Worm (Caenorhabditis elegans) whole organism, late embryonic: Measurements from ENCODE around the gene sumv-1.

Source experiments
- C08G9.2 ChIP-seq: sonication (generic microtip); optimal IDR thresholded peaks from 2 replicates; lab custom pipeline; 2016; ENCODE audit warnings: mild to moderate bottlenecking, missing genetic modification characterization, moderate library complexity, missing compliant biosample characterization
- F13H6.1 ChIP-seq: sonication (generic microtip); optimal IDR thresholded peaks from 2 replicates; lab custom pipeline; 2016; ENCODE audit warnings: missing genetic modification characterization, missing compliant biosample characterization
- K09A11.1 ChIP-seq: sonication (generic microtip); optimal IDR thresholded peaks from 2 replicates; lab custom pipeline; 2017; ENCODE audit warnings: antibody characterized with exemption, mild to moderate bottlenecking, missing genetic modification characterization, missing compliant biosample characterization; ENCODE audit not compliant: insufficient read depth
- T23F11.4 ChIP-seq: fragments of 200-800 bp; sonication (Bioruptor generic); optimal IDR thresholded peaks from 2 replicates; lab custom pipeline; 2018; ENCODE audit warnings: mild to moderate bottlenecking, missing genetic modification characterization, missing compliant biosample characterization
- Y22D7AL.16 ChIP-seq: sonication (generic microtip); optimal IDR thresholded peaks from 2 replicates; lab custom pipeline; 2016; ENCODE audit warnings: missing genetic modification characterization, missing compliant biosample characterization
- ama-1 ChIP-seq: fragments of 150-350 bp; optimal IDR thresholded peaks from 2 replicates; lab custom pipeline; 2014
- ceh-18 ChIP-seq: sonication (generic microtip); optimal IDR thresholded peaks from 2 replicates; lab custom pipeline; 2016; ENCODE audit warnings: missing genetic modification characterization, missing compliant biosample characterization
- ceh-19 ChIP-seq: fragments of 200-800 bp; sonication (Bioruptor generic); optimal IDR thresholded peaks from 2 replicates; lab custom pipeline; 2018; ENCODE audit warnings: mild to moderate bottlenecking, missing genetic modification characterization, missing compliant biosample characterization
- ceh-2 ChIP-seq: sonication (generic microtip); optimal IDR thresholded peaks from 2 replicates; lab custom pipeline; 2016; ENCODE audit warnings: missing genotype, missing genetic modification characterization, missing compliant biosample characterization
- ceh-22 ChIP-seq: sonication (generic microtip); optimal IDR thresholded peaks from 2 replicates; lab custom pipeline; 2017; ENCODE audit warnings: missing biosample characterization, missing genetic modification characterization
- ceh-24 ChIP-seq: sonication (generic microtip); optimal IDR thresholded peaks from 2 replicates; lab custom pipeline; 2016; ENCODE audit warnings: mild to moderate bottlenecking, missing genetic modification characterization, missing compliant biosample characterization
- ceh-30 ChIP-seq: fragments of 150-350 bp; optimal IDR thresholded peaks from 2 replicates; lab custom pipeline; 2014; ENCODE audit warnings: missing biosample characterization, missing genetic modification characterization
- ceh-31 ChIP-seq: sonication (generic microtip); optimal IDR thresholded peaks from 2 replicates; lab custom pipeline; 2016; ENCODE audit warnings: missing genetic modification characterization, missing compliant biosample characterization
- ceh-48 ChIP-seq: sonication (generic microtip); optimal IDR thresholded peaks from 2 replicates; lab custom pipeline; 2016; ENCODE audit warnings: missing genetic modification characterization, inconsistent platforms, missing compliant biosample characterization
- ceh-6 ChIP-seq: fragments of 200-800 bp; sonication (Bioruptor generic); optimal IDR thresholded peaks from 2 replicates; lab custom pipeline; 2018; ENCODE audit warnings: mild to moderate bottlenecking, missing genetic modification characterization, missing compliant biosample characterization
- ceh-9 ChIP-seq: sonication (generic microtip); optimal IDR thresholded peaks from 2 replicates; lab custom pipeline; 2016; ENCODE audit warnings: mild to moderate bottlenecking, missing genetic modification characterization, inconsistent platforms, missing compliant biosample characterization
- che-1 ChIP-seq: sonication (generic microtip); optimal IDR thresholded peaks from 2 replicates; lab custom pipeline; 2016; ENCODE audit warnings: mild to moderate bottlenecking, missing genetic modification characterization, missing compliant biosample characterization
- elt-2 ChIP-seq: sonication (generic microtip); optimal IDR thresholded peaks from 2 replicates; lab custom pipeline; 2016; ENCODE audit warnings: missing genetic modification reagents, missing genetic modification characterization, missing compliant biosample characterization
- elt-4 ChIP-seq: sonication (generic microtip); optimal IDR thresholded peaks from 2 replicates; lab custom pipeline; 2016; ENCODE audit warnings: missing genetic modification characterization, missing compliant biosample characterization
- ets-4 ChIP-seq: sonication (generic microtip); optimal IDR thresholded peaks from 2 replicates; lab custom pipeline; 2016; ENCODE audit warnings: missing genetic modification characterization, missing compliant biosample characterization
- eyg-1 ChIP-seq: sonication (generic microtip); optimal IDR thresholded peaks from 2 replicates; lab custom pipeline; 2016; ENCODE audit warnings: missing genotype, missing genetic modification characterization, missing compliant biosample characterization
- fax-1 ChIP-seq: sonication (generic microtip); optimal IDR thresholded peaks from 2 replicates; lab custom pipeline; 2016; ENCODE audit warnings: missing genotype, missing genetic modification characterization, missing compliant biosample characterization
- fkh-10 ChIP-seq: fragments of 150-350 bp; optimal IDR thresholded peaks from 2 replicates; lab custom pipeline; 2014; ENCODE audit warnings: missing biosample characterization, missing genetic modification reagents, missing genetic modification characterization
- fkh-6 ChIP-seq: sonication (generic microtip); optimal IDR thresholded peaks from 2 replicates; lab custom pipeline; 2016; ENCODE audit warnings: missing genetic modification characterization, missing compliant biosample characterization
- gmeb-2 ChIP-seq: sonication (generic microtip); optimal IDR thresholded peaks from 2 replicates; lab custom pipeline; 2016; ENCODE audit warnings: missing genetic modification characterization, inconsistent platforms, missing compliant biosample characterization
- hlh-15 ChIP-seq: sonication (generic microtip); optimal IDR thresholded peaks from 2 replicates; lab custom pipeline; 2016; ENCODE audit warnings: missing genetic modification characterization, missing compliant biosample characterization
- hlh-30 ChIP-seq: sonication (generic microtip); optimal IDR thresholded peaks from 2 replicates; lab custom pipeline; 2017; ENCODE audit warnings: antibody characterized with exemption, missing genetic modification characterization, missing compliant biosample characterization; ENCODE audit not compliant: insufficient read depth
- hlh-6 ChIP-seq: sonication (generic microtip); optimal IDR thresholded peaks from 2 replicates; lab custom pipeline; 2016; ENCODE audit warnings: missing genotype, missing genetic modification characterization, missing compliant biosample characterization
- hlh-8 ChIP-seq: sonication (generic microtip); optimal IDR thresholded peaks from 2 replicates; lab custom pipeline; 2016; ENCODE audit warnings: missing genotype, missing genetic modification characterization, missing compliant biosample characterization
- lim-6 ChIP-seq: sonication (generic microtip); optimal IDR thresholded peaks from 2 replicates; lab custom pipeline; 2016; ENCODE audit warnings: missing genetic modification characterization, missing compliant biosample characterization
- lin-11 ChIP-seq: fragments of 200-800 bp; sonication (Bioruptor generic); optimal IDR thresholded peaks from 2 replicates; lab custom pipeline; 2018; ENCODE audit warnings: mild to moderate bottlenecking, missing genetic modification characterization, missing compliant biosample characterization
- madf-2 ChIP-seq: sonication (generic microtip); optimal IDR thresholded peaks from 2 replicates; lab custom pipeline; 2017; ENCODE audit warnings: missing genetic modification characterization, missing compliant biosample characterization
- mec-3 ChIP-seq: sonication (generic microtip); optimal IDR thresholded peaks from 2 replicates; lab custom pipeline; 2016; ENCODE audit warnings: borderline replicate concordance, missing genetic modification characterization, missing compliant biosample characterization
- nhr-232 ChIP-seq: sonication (generic microtip); optimal IDR thresholded peaks from 2 replicates; lab custom pipeline; 2016; ENCODE audit warnings: missing genetic modification characterization, missing compliant biosample characterization
- pha-2 ChIP-seq: sonication (generic microtip); optimal IDR thresholded peaks from 2 replicates; lab custom pipeline; 2017; ENCODE audit warnings: mild to moderate bottlenecking, missing genetic modification characterization, missing compliant biosample characterization
- pqm-1 ChIP-seq: sonication (generic microtip); optimal IDR thresholded peaks from 2 replicates; lab custom pipeline; 2016; ENCODE audit warnings: missing genetic modification characterization, missing compliant biosample characterization
- pros-1 ChIP-seq: fragments of 150-350 bp; optimal IDR thresholded peaks from 2 replicates; lab custom pipeline; 2014; ENCODE audit warnings: missing biosample characterization, missing genetic modification reagents, missing genetic modification characterization
- rnt-1 ChIP-seq: sonication (generic microtip); optimal IDR thresholded peaks from 2 replicates; lab custom pipeline; 2016; ENCODE audit warnings: missing genetic modification characterization, missing compliant biosample characterization
- sox-2 ChIP-seq: fragments of 200-800 bp; sonication (Bioruptor generic); IDR thresholded peaks from 2 replicates; pipeline ENCODE4 v1.3.6; 2022; ENCODE audit warnings: missing genetic modification reagents, missing genetic modification characterization, missing compliant biosample characterization
- sox-4 ChIP-seq: sonication (generic microtip); optimal IDR thresholded peaks from 2 replicates; lab custom pipeline; 2017; ENCODE audit warnings: mild to moderate bottlenecking, missing genetic modification characterization, inconsistent platforms, missing compliant biosample characterization
- tbx-2 ChIP-seq: sonication (generic microtip); optimal IDR thresholded peaks from 2 replicates; lab custom pipeline; 2016; ENCODE audit warnings: missing genetic modification characterization, missing compliant biosample characterization
- tbx-7 ChIP-seq: sonication (generic microtip); optimal IDR thresholded peaks from 2 replicates; lab custom pipeline; 2016; ENCODE audit warnings: missing genotype, missing genetic modification characterization, missing compliant biosample characterization
- ttx-3 ChIP-seq: sonication (generic microtip); optimal IDR thresholded peaks from 2 replicates; lab custom pipeline; 2016; ENCODE audit warnings: missing genetic modification reagents, missing genetic modification characterization, missing compliant biosample characterization
- unc-42 ChIP-seq: sonication (generic microtip); optimal IDR thresholded peaks from 2 replicates; lab custom pipeline; 2016; ENCODE audit warnings: missing genotype, missing genetic modification characterization, missing compliant biosample characterization
- unc-55 ChIP-seq: sonication (generic microtip); optimal IDR thresholded peaks from 2 replicates; lab custom pipeline; 2017; ENCODE audit warnings: missing biosample characterization, missing genetic modification reagents, missing genetic modification characterization
- zip-5 ChIP-seq: sonication (generic microtip); optimal IDR thresholded peaks from 2 replicates; lab custom pipeline; 2016; ENCODE audit warnings: missing genetic modification characterization, missing compliant biosample characterization

sumv-1 gene

ce11 chrIII:5273396-5273857, 19.4 kb upstream of the sumv-1 start, which contains the start of gene ztf-8:
TSS of gene ztf-8 (minus strand) at chrIII:5273471.
- TF ChIP-seq lim-6 (tag; lab: Kevin White, UChicago) (no peak), hlh-6 (tag; lab: Kevin White, UChicago) (no peak), ets-4 (tag; lab: Kevin White, UChicago) (no peak), T23F11.4 (GFP tag; lab: Kevin White, UChicago) (no peak), ceh-19 (GFP tag; lab: Kevin White, UChicago) (no peak), che-1 (tag; lab: Kevin White, UChicago) (no peak), sox-4 (tag; lab: Kevin White, UChicago) (no peak), unc-42 (tag; lab: Kevin White, UChicago) (no peak), ceh-24 (tag; lab: Kevin White, UChicago) (no peak), zip-5 (no peak), ceh-18 (tag; lab: Kevin White, UChicago) (no peak), pha-2 (tag; lab: Kevin White, UChicago) (no peak)

- TF ChIP-seq mec-3 (tag; lab: Kevin White, UChicago) = no peak
- TF ChIP-seq eyg-1 (tag; lab: Kevin White, UChicago) = no peak
- TF ChIP-seq fax-1 (tag; lab: Kevin White, UChicago) = no peak
- TF ChIP-seq F13H6.1 (tag; lab: Kevin White, UChicago) = no peak
- TF ChIP-seq unc-42 (tag; lab: Kevin White, UChicago) = no peak
- no peak for TF ChIP-seq ceh-6 (GFP tag; lab: Kevin White, UChicago)
- TF ChIP-seq ceh-48 (tag; lab: Kevin White, UChicago) = no peak
- TF ChIP-seq ceh-31 (tag; lab: Kevin White, UChicago) = no peak
- TF ChIP-seq pros-1 (tag; lab: Kevin White, UChicago) = no peak
- TF ChIP-seq tbx-7 = no peak
- TF ChIP-seq fkh-6 (tag; lab: Kevin White, UChicago) = no peak
- TF ChIP-seq ceh-18 (tag; lab: Kevin White, UChicago) = no peak
- no peak for TF ChIP-seq ttx-3
- no peak for TF ChIP-seq fkh-10 (GFP tag; lab: Kevin White, UChicago)
- no peak for TF ChIP-seq che-1 (tag; lab: Kevin White, UChicago)
- TF ChIP-seq gmeb-2 = no peak
- no peak for TF ChIP-seq sox-4 (tag; lab: Kevin White, UChicago)
Measured at ce11 chrIII:5269814-5270213, 15.8 kb upstream of the sumv-1 start, which contains the start of gene ZC395.4. TSS of gene ZC395.4 (plus strand) at chrIII:5270114.

ce11 chrIII:5268486-5268885, 14.5 kb upstream of the sumv-1 start:
- TF ChIP-seq sox-2 (GFP tag; lab: Robert Waterston, UW) (no peak), ama-1 (no peak), hlh-15 (tag; lab: Kevin White, UChicago) (no peak), ceh-9 (tag; lab: Kevin White, UChicago) (no peak), unc-55 (GFP tag; lab: Kevin White, UChicago) (no peak), ttx-3 (no peak), tbx-2 (no peak), lin-11 (no peak), ceh-30 (no peak), elt-4 (no peak), hlh-30 (tag; lab: Kevin White, UChicago) (no peak), ceh-22 (tag; lab: Kevin White, UChicago) (no peak), F13H6.1 (tag; lab: Kevin White, UChicago) (no peak), pros-1 (tag; lab: Kevin White, UChicago) (no peak), unc-42 (tag; lab: Kevin White, UChicago) (no peak)

ce11 chrIII:5267217-5267906, 13.4 kb upstream of the sumv-1 start, which contains the start of gene ZC395.5:
TSS of gene ZC395.5 (plus strand) at chrIII:5267848.
- TF ChIP-seq madf-2 (tag; lab: Kevin White, UChicago) = no peak
- TF ChIP-seq pqm-1 = no peak
- no peak for TF ChIP-seq ceh-6 (GFP tag; lab: Kevin White, UChicago)
- TF ChIP-seq nhr-232 (tag; lab: Kevin White, UChicago) = no peak
- no peak for TF ChIP-seq ceh-24 (tag; lab: Kevin White, UChicago)
- TF ChIP-seq ttx-3 = no peak
- TF ChIP-seq K09A11.1 = no peak
- TF ChIP-seq ceh-2 = no peak
- TF ChIP-seq hlh-8 = no peak
- no peak for TF ChIP-seq Y22D7AL.16 (tag; lab: Kevin White, UChicago)
- no peak for TF ChIP-seq C08G9.2 (tag; lab: Kevin White, UChicago)
- no peak for TF ChIP-seq sox-4 (tag; lab: Kevin White, UChicago)
- TF ChIP-seq unc-55 (GFP tag; lab: Kevin White, UChicago) = no peak
- TF ChIP-seq rnt-1 (tag; lab: Kevin White, UChicago) = no peak
- no peak for TF ChIP-seq tbx-7
- TF ChIP-seq elt-2 (tag; lab: Kevin White, UChicago) = no peak
- no peak for TF ChIP-seq ceh-9 (tag; lab: Kevin White, UChicago)
